Worm (Caenorhabditis elegans): ENCODE data around the gene F09E5.14.

Gene F09E5.14

ce11 chrII:5336035-5336376, 8.7 kb downstream of the F09E5.14 start:
- TF ChIP-seq elt-3 (tag; optimal IDR thresholded peaks at IDR 0.05) (no peak), ceh-16 (tag; optimal IDR thresholded peaks at IDR 0.05) (no peak), ztf-1 (GFP tag; conservative IDR thresholded peaks at IDR 0.05) (no peak), sma-3 (GFP tag; optimal IDR thresholded peaks at IDR 0.05) (no peak), lsy-2 (tag; optimal IDR thresholded peaks at IDR 0.05) (peak in 1 of 2 experiments; percentile 60), egl-27 (tag; optimal IDR thresholded peaks at IDR 0.05) (no peak), ama-1 (optimal IDR thresholded peaks at IDR 0.05) (peak; percentile 16), peb-1 (tag; optimal IDR thresholded peaks at IDR 0.05) (no peak), nhr-237 (tag; optimal IDR thresholded peaks at IDR 0.05) (no peak), fos-1 (tag; optimal IDR thresholded peaks at IDR 0.05) (peak; percentile 92), crh-2 (tag; optimal IDR thresholded peaks at IDR 0.05) (no peak), blmp-1 (tag; optimal IDR thresholded peaks at IDR 0.05; ENCODE audit: insufficient read depth) (peak; percentile 64), R02D3.7 (tag; optimal IDR thresholded peaks at IDR 0.05) (no peak), alr-1 (tag; optimal IDR thresholded peaks at IDR 0.05) (no peak), dmd-4 (tag; optimal IDR thresholded peaks at IDR 0.05) (no peak), ZK546.5 (tag; optimal IDR thresholded peaks at IDR 0.05) (no peak), zag-1 (tag; optimal IDR thresholded peaks at IDR 0.05) (peak; percentile 61), nhr-12 (tag; optimal IDR thresholded peaks at IDR 0.05) (no peak), F13H6.1 (tag; optimal IDR thresholded peaks at IDR 0.05) (peak; percentile 79), nhr-25 (tag; optimal IDR thresholded peaks at IDR 0.05) (no peak), skn-1 (tag; optimal IDR thresholded peaks at IDR 0.05) (no peak), lin-39 (tag; optimal IDR thresholded peaks at IDR 0.05) (no peak), nhr-6 (tag; optimal IDR thresholded peaks at IDR 0.05) (peak; percentile 1), lin-11 (tag; optimal IDR thresholded peaks at IDR 0.05) (peak; percentile 77), nhr-23 (tag; optimal IDR thresholded peaks at IDR 0.05) (no peak), C34F6.9 (tag; optimal IDR thresholded peaks at IDR 0.05) (peak; percentile 78), unc-62 (GFP tag; optimal IDR thresholded peaks at IDR 0.05) (no peak), snpc-4 (tag; optimal IDR thresholded peaks at IDR 0.05) (no peak), ceh-82 (tag; optimal IDR thresholded peaks at IDR 0.05) (no peak), nhr-10 (tag; optimal IDR thresholded peaks at IDR 0.05) (no peak), nhr-11 (tag; optimal IDR thresholded peaks at IDR 0.05) (no peak), mdl-1 (tag; optimal IDR thresholded peaks at IDR 0.05) (no peak), lin-13 (GFP tag; optimal IDR thresholded peaks at IDR 0.05) (no peak), aly-2 (tag; optimal IDR thresholded peaks at IDR 0.05) (no peak), nhr-129 (tag; optimal IDR thresholded peaks at IDR 0.05) (peak; percentile 79), nhr-21 (tag; optimal IDR thresholded peaks at IDR 0.05) (no peak), ztf-4 (tag; optimal IDR thresholded peaks at IDR 0.05) (no peak), sem-4 (tag; optimal IDR thresholded peaks at IDR 0.05) (peak; percentile 49), unc-39 (tag; optimal IDR thresholded peaks at IDR 0.05) (no peak), sma-9 (GFP tag; optimal IDR thresholded peaks at IDR 0.05) (peak; percentile 73), sma-9 (tag; optimal IDR thresholded peaks at IDR 0.05) (no peak), gmeb-1 (tag; optimal IDR thresholded peaks at IDR 0.05) (no peak), Y55F3AM.14 (GFP tag; optimal IDR thresholded peaks at IDR 0.05) (peak; percentile 19), ztf-11 (tag; optimal IDR thresholded peaks at IDR 0.05) (no peak), elt-1 (tag; optimal IDR thresholded peaks at IDR 0.05) (no peak), unc-55 (GFP tag; optimal IDR thresholded peaks at IDR 0.05) (peak; percentile 84), nhr-77 (tag; optimal IDR thresholded peaks at IDR 0.05) (no peak), mbf-1 (tag; optimal IDR thresholded peaks at IDR 0.05) (no peak), mab-5 (tag; optimal IDR thresholded peaks at IDR 0.05) (peak; percentile 42)
